Fruit fly (Drosophila melanogaster) whole organism, pupa: ENCODE results near the gene Elo68alpha.

Experiments used
- CG10348 ChIP-seq: fragments of 200-800 bp; sonication (Bioruptor generic); IDR thresholded peaks from 2 replicates; pipeline ENCODE4 v1.3.6; 2022; ENCODE audit warnings: missing biosample characterization, missing genetic modification characterization
- CG13204 ChIP-seq: fragments of 200-800 bp; sonication (Bioruptor generic); optimal IDR thresholded peaks from 2 replicates; lab custom pipeline; 2018; ENCODE audit warnings: missing biosample characterization, mild to moderate bottlenecking, missing genetic modification characterization, moderate library complexity
- CG14655 ChIP-seq: fragments of 200-800 bp; sonication (Bioruptor generic); optimal IDR thresholded peaks from 3 replicates; lab custom pipeline; 2017; ENCODE audit warnings: mild to moderate bottlenecking, missing biosample characterization, missing genetic modification reagents, missing genetic modification characterization

DNA sequence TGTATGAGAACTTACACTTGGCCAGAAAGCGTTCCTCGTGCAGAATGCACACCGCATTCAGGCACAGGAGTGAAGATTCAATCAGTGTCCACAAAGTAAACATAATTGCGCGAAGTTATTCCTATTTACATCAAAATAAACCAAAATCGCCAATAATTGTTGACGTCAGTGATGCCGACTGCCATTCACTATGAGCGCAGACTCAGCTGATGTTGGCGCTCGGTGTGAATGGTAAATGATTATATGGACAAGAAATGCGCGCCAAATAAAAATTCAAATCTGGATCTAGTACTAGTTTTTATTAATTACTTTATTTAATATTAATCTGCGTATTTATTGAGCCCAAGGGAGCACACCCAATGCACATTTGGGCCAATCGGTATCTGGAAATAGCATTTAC lies 40.4 kb downstream of the Elo68alpha start, which contains the start of gene CG32069:
- no peak for TF ChIP-seq CG14655 (GFP tag; lab: Kevin White, UChicago)
- TF ChIP-seq CG13204 (GFP tag; lab: Kevin White, UChicago): no peak
- no peak for TF ChIP-seq CG10348 (GFP tag; lab: Robert Waterston, UW)
